Worm (Caenorhabditis elegans): ENCODE data around the gene dpy-11.

DNA sequence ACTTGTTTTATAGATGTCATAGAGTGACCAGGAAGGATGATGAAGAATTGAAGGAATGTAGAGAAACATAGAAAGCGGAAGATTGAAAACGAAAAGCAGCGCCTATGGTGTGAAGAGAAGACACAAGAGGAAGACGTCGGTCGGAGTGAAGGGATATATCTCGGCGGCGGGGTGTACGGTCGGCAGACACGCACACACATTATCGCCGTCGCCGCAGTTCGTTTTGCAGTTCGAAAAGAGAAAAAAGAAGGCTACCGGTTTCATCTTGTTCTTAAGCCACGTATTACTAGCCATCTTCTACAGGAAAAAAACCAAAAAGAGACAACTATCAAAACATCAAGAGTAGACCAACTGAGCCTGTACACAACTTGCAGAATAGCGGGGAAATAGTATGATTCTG lies 1.7 kb downstream of the dpy-11 start:
- TF ChIP-seq nhr-67 (tag; optimal IDR thresholded peaks at IDR 0.05) (no peak), lsy-12 (tag; optimal IDR thresholded peaks at IDR 0.05) (no peak), nhr-237 (tag; optimal IDR thresholded peaks at IDR 0.05) (no peak), nhr-11 (tag; optimal IDR thresholded peaks at IDR 0.05) (no peak), fkh-2 (tag; optimal IDR thresholded peaks at IDR 0.05) (no peak), ztf-4 (tag; optimal IDR thresholded peaks at IDR 0.05) (no peak), fkh-10 (GFP tag; optimal IDR thresholded peaks at IDR 0.05) (no peak), egl-27 (tag; optimal IDR thresholded peaks at IDR 0.05) (no peak), unc-39 (tag; optimal IDR thresholded peaks at IDR 0.05) (no peak)
